Worm (Caenorhabditis elegans) whole organism, midembryonic: ENCODE measurements around the gene srd-30.

Source experiments
- cog-1 ChIP-seq: sonication (generic microtip); optimal IDR thresholded peaks from 2 replicates; lab custom pipeline; 2016; ENCODE audit warnings: missing genetic modification characterization, missing compliant biosample characterization
- flt-1 ChIP-seq: fragments of 200-800 bp; sonication (Bioruptor generic); IDR thresholded peaks from 2 replicates; pipeline ENCODE4 v1.3.6; 2022; ENCODE audit warnings: missing genetic modification characterization, missing compliant biosample characterization
- klf-2 ChIP-seq: fragments of 200-800 bp; sonication (Bioruptor generic); conservative IDR thresholded peaks from 2 replicates; pipeline ENCODE4 v1.3.6; 2022; ENCODE audit warnings: missing genetic modification reagents, missing genetic modification characterization, missing compliant biosample characterization
- med-1 ChIP-seq: sonication (generic microtip); optimal IDR thresholded peaks from 2 replicates; lab custom pipeline; 2017; ENCODE audit warnings: missing genetic modification characterization, mild to moderate bottlenecking, missing compliant biosample characterization, antibody characterized with exemption, missing genetic modification reagents; ENCODE audit not compliant: insufficient read depth
- tab-1 ChIP-seq: fragments of 200-800 bp; sonication (Bioruptor generic); IDR thresholded peaks from 2 replicates; pipeline ENCODE4 v1.3.6; 2022; ENCODE audit warnings: missing genetic modification characterization, missing compliant biosample characterization
- ztf-23 ChIP-seq: fragments of 200-800 bp; sonication (Bioruptor generic); IDR thresholded peaks from 2 replicates; pipeline ENCODE4 v1.3.6; 2022; ENCODE audit warnings: missing genetic modification reagents, missing genetic modification characterization, missing compliant biosample characterization

ce11 chrV:7622011-7622465 is 7.6 kb upstream of the srd-30 start, which contains the start of gene C50E3.12:
- TF ChIP-seq ztf-23 (GFP tag; lab: Robert Waterston, UW), result no peak
- no peak for TF ChIP-seq cog-1 (tag; lab: Kevin White, UChicago)
- TF ChIP-seq flt-1 (GFP tag; lab: Robert Waterston, UW), result no peak
- no peak for TF ChIP-seq tab-1 (GFP tag; lab: Robert Waterston, UW)
- no peak for TF ChIP-seq klf-2 (GFP tag; lab: Robert Waterston, UW)
- TF ChIP-seq med-1 (GFP tag; lab: Kevin White, UChicago), result no peak
